Worm (Caenorhabditis elegans) whole organism, early embryonic: ENCODE data around the gene ZC155.2.

Source experiments
- F13C5.2 ChIP-seq: sonication (generic microtip); optimal IDR thresholded peaks from 2 replicates; lab custom pipeline; 2017; ENCODE audit warnings: mild to moderate bottlenecking, missing genetic modification characterization, inconsistent platforms, missing compliant biosample characterization
- hnd-1 ChIP-seq: sonication (generic microtip); optimal IDR thresholded peaks from 2 replicates; lab custom pipeline; 2016; ENCODE audit warnings: missing genetic modification characterization, missing compliant biosample characterization
- tbx-11 ChIP-seq: fragments of 200-800 bp; sonication (Bioruptor generic); IDR thresholded peaks from 2 replicates; pipeline ENCODE4 v1.3.6; 2022; ENCODE audit warnings: missing genetic modification characterization, missing compliant biosample characterization

ce11 chrIII:5241854-5242253, 23.1 kb downstream of the ZC155.2 start:
- no peak for TF ChIP-seq tbx-11 (GFP tag; lab: Robert Waterston, UW)
- no peak for TF ChIP-seq F13C5.2
- TF ChIP-seq hnd-1 (tag; lab: Kevin White, UChicago) = no peak
